Worm (Caenorhabditis elegans) whole organism, young adult: ENCODE results near the gene szy-2.

ENCODE experiments used
- F22D6.2 ChIP-seq: sonication (generic microtip); optimal IDR thresholded peaks from 2 replicates; lab custom pipeline; 2016; ENCODE audit warnings: mild to moderate bottlenecking, missing genetic modification characterization, missing compliant biosample characterization
- F33H1.4 ChIP-seq: fragments of 200-800 bp; sonication (Bioruptor generic); IDR thresholded peaks from 2 replicates; pipeline ENCODE4 v1.3.6; 2022; ENCODE audit warnings: missing genetic modification reagents, missing genetic modification characterization, missing compliant biosample characterization
- F39B2.1 ChIP-seq: fragments of 200-800 bp; sonication (Bioruptor generic); IDR thresholded peaks from 2 replicates; pipeline ENCODE4 v1.3.6; 2022; ENCODE audit warnings: missing genetic modification reagents, missing genetic modification characterization, missing compliant biosample characterization
- K12H6.12 ChIP-seq: fragments of 200-800 bp; sonication (Bioruptor generic); optimal IDR thresholded peaks from 2 replicates; lab custom pipeline; 2018; ENCODE audit warnings: mild to moderate bottlenecking, missing genetic modification characterization, missing compliant biosample characterization
- Y56A3A.18 ChIP-seq: fragments of 200-800 bp; sonication (Bioruptor generic); IDR thresholded peaks from 2 replicates; pipeline ENCODE4 v1.3.6; 2022; ENCODE audit warnings: missing genetic modification reagents, missing genetic modification characterization, missing compliant biosample characterization
- ama-1 ChIP-seq, 3 experiments: fragments of 150-350 bp in 1 of 3; sonication (generic microtip) in 2 of 3; optimal IDR thresholded peaks; 2 replicates each; lab custom pipeline; 2014 to 2018; ENCODE audit warnings: missing biosample characterization in 2 of 3, missing genetic modification characterization in 2 of 3, missing genetic modification reagents in 2 of 3
- aptf-3 ChIP-seq: fragments of 200-800 bp; sonication (Bioruptor generic); IDR thresholded peaks from 2 replicates; pipeline ENCODE4 v1.3.6; 2022; ENCODE audit warnings: missing genetic modification characterization, missing compliant biosample characterization
- attf-3 ChIP-seq: fragments of 200-800 bp; sonication (Bioruptor generic); conservative IDR thresholded peaks from 2 replicates; pipeline ENCODE4 v1.3.6; 2022; ENCODE audit warnings: missing genetic modification reagents, missing genetic modification characterization, missing compliant biosample characterization
- ccch-3 ChIP-seq: fragments of 200-800 bp; sonication (Bioruptor generic); optimal IDR thresholded peaks from 2 replicates; lab custom pipeline; 2018; ENCODE audit warnings: mild to moderate bottlenecking, missing genetic modification characterization, missing compliant biosample characterization
- cebp-1 ChIP-seq, 2 experiments: fragments of 200-800 bp in 1 of 2; sonication (Bioruptor generic) in 1 of 2; sonication (generic microtip) in 1 of 2; IDR thresholded peaks in 1 of 2; optimal IDR thresholded peaks in 1 of 2; 2 replicates each; pipeline versions ENCODE4 v1.3.6 to Lab custom; 2017 to 2022; ENCODE audit warnings: missing compliant biosample characterization in 2 of 2, missing genetic modification characterization in 2 of 2, mild to moderate bottlenecking in 1 of 2, missing genetic modification reagents in 1 of 2, moderate library complexity in 1 of 2
- chd-7 ChIP-seq: sonication (generic microtip); optimal IDR thresholded peaks from 2 replicates; lab custom pipeline; 2016; ENCODE audit warnings: mild to moderate bottlenecking, missing genetic modification characterization, moderate library complexity, missing compliant biosample characterization
- dox-1 ChIP-seq: fragments of 200-800 bp; sonication (Bioruptor generic); IDR thresholded peaks from 2 replicates; pipeline ENCODE4 v1.3.6; 2022; ENCODE audit warnings: missing genetic modification reagents, missing genetic modification characterization, missing compliant biosample characterization
- dpl-1 ChIP-seq: fragments of 150-350 bp; optimal IDR thresholded peaks from 2 replicates; lab custom pipeline; 2014; ENCODE audit warnings: missing biosample characterization, missing genetic modification reagents, missing genetic modification characterization
- egrh-3 ChIP-seq: fragments of 200-800 bp; sonication (Bioruptor generic); IDR thresholded peaks from 2 replicates; pipeline ENCODE4 v1.3.6; 2022; ENCODE audit warnings: missing genetic modification reagents, missing genetic modification characterization, missing compliant biosample characterization
- hlh-12 ChIP-seq: sonication (generic microtip); optimal IDR thresholded peaks from 2 replicates; lab custom pipeline; 2016; ENCODE audit warnings: missing genetic modification characterization, missing compliant biosample characterization
- hlh-26 ChIP-seq: fragments of 200-800 bp; sonication (Bioruptor generic); conservative IDR thresholded peaks from 2 replicates; pipeline ENCODE4 v1.3.6; 2022; ENCODE audit warnings: missing genetic modification reagents, missing genetic modification characterization, missing compliant biosample characterization
- hrde-1 ChIP-seq: sonication (generic microtip); optimal IDR thresholded peaks from 2 replicates; lab custom pipeline; 2016; ENCODE audit warnings: missing genetic modification characterization, mild to moderate bottlenecking, missing compliant biosample characterization, moderate library complexity, missing genotype, missing genetic modification reagents, borderline replicate concordance
- lag-1 ChIP-seq: fragments of 200-800 bp; sonication (Bioruptor generic); IDR thresholded peaks from 2 replicates; pipeline ENCODE4 v1.3.6; 2022; ENCODE audit warnings: missing genetic modification reagents, missing genetic modification characterization, missing compliant biosample characterization
- let-526 ChIP-seq: fragments of 200-800 bp; sonication (Bioruptor generic); IDR thresholded peaks from 2 replicates; pipeline ENCODE4 v1.3.6; 2022; ENCODE audit warnings: missing genetic modification reagents, missing genetic modification characterization, missing compliant biosample characterization
- lin-40 ChIP-seq: sonication (generic microtip); optimal IDR thresholded peaks from 2 replicates; lab custom pipeline; 2016; ENCODE audit warnings: missing genetic modification characterization, mild to moderate bottlenecking, missing compliant biosample characterization, missing genotype, missing genetic modification reagents
- madf-8 ChIP-seq: fragments of 200-800 bp; sonication (Bioruptor generic); conservative IDR thresholded peaks from 2 replicates; pipeline ENCODE4 v1.3.6; 2022; ENCODE audit warnings: missing genetic modification reagents, missing genetic modification characterization, missing compliant biosample characterization
- mes-4 ChIP-seq: sonication (generic microtip); optimal IDR thresholded peaks from 2 replicates; lab custom pipeline; 2016; ENCODE audit warnings: missing genotype, missing genetic modification characterization, missing compliant biosample characterization
- mxl-1 ChIP-seq: sonication (generic microtip); optimal IDR thresholded peaks from 2 replicates; lab custom pipeline; 2016; ENCODE audit warnings: missing genetic modification characterization, missing compliant biosample characterization
- nfyb-1 ChIP-seq: fragments of 200-800 bp; sonication (Bioruptor generic); IDR thresholded peaks from 2 replicates; pipeline ENCODE4 v1.3.6; 2022; ENCODE audit warnings: missing genetic modification reagents, missing genetic modification characterization, missing compliant biosample characterization
- nhr-80 ChIP-seq: sonication (generic microtip); optimal IDR thresholded peaks from 2 replicates; lab custom pipeline; 2016; ENCODE audit warnings: missing genetic modification characterization, missing compliant biosample characterization
- rec-8 ChIP-seq, 2 experiments: sonication (generic microtip); optimal IDR thresholded peaks; 2 replicates each; lab custom pipeline; 2016; ENCODE audit warnings: mild to moderate bottlenecking in 2 of 2, missing genetic modification characterization in 2 of 2, missing genetic modification reagents in 2 of 2, missing genotype in 2 of 2, missing biosample characterization in 1 of 2, missing compliant biosample characterization in 1 of 2, moderate library complexity in 1 of 2
- repo-1 ChIP-seq: sonication (generic microtip); optimal IDR thresholded peaks from 2 replicates; lab custom pipeline; 2017; ENCODE audit warnings: mild to moderate bottlenecking, missing genetic modification characterization, missing compliant biosample characterization
- sea-2 ChIP-seq: fragments of 200-800 bp; sonication (Bioruptor generic); IDR thresholded peaks from 2 replicates; pipeline ENCODE4 v1.3.6; 2022; ENCODE audit warnings: missing genetic modification characterization, missing compliant biosample characterization
- snpc-1.3 ChIP-seq: sonication (generic microtip); optimal IDR thresholded peaks from 2 replicates; lab custom pipeline; 2017; ENCODE audit warnings: missing genetic modification characterization, mild to moderate bottlenecking, missing compliant biosample characterization, antibody characterized with exemption, moderate library complexity, missing genotype, missing genetic modification reagents; ENCODE audit not compliant: insufficient read depth
- somi-1 ChIP-seq: fragments of 200-800 bp; sonication (Bioruptor generic); optimal IDR thresholded peaks from 2 replicates; lab custom pipeline; 2018; ENCODE audit warnings: mild to moderate bottlenecking, missing genetic modification characterization, missing compliant biosample characterization
- ztf-25 ChIP-seq: fragments of 200-800 bp; sonication (Bioruptor generic); IDR thresholded peaks from 2 replicates; pipeline ENCODE4 v1.3.6; 2022; ENCODE audit warnings: missing genetic modification reagents, missing genetic modification characterization, missing compliant biosample characterization
- ztf-28 ChIP-seq: fragments of 200-800 bp; sonication (Bioruptor generic); IDR thresholded peaks from 2 replicates; pipeline ENCODE4 v1.3.6; 2022; ENCODE audit warnings: missing genetic modification reagents, missing genetic modification characterization, missing compliant biosample characterization

Gene szy-2

ce11 chrIII:5340530-5340929, 30.5 kb downstream of the szy-2 start:
- TF ChIP-seq ztf-25 (GFP tag; lab: Robert Waterston, UW) = no peak
- TF ChIP-seq ztf-28 (GFP tag; lab: Robert Waterston, UW) = no peak
- TF ChIP-seq hlh-12 = no peak
- no peak for TF ChIP-seq repo-1 (tag; lab: Kevin White, UChicago)
- no peak for TF ChIP-seq K12H6.12 (tag; lab: Kevin White, UChicago)
- TF ChIP-seq let-526 = no peak
- no peak for TF ChIP-seq hlh-26 (GFP tag; lab: Robert Waterston, UW)
- no peak for TF ChIP-seq F22D6.2 (tag; lab: Kevin White, UChicago)
- no peak for TF ChIP-seq lin-40 (tag; lab: Kevin White, UChicago)
- TF ChIP-seq aptf-3 (GFP tag; lab: Robert Waterston, UW) = no peak
- no peak for TF ChIP-seq nfyb-1 (GFP tag; lab: Robert Waterston, UW)

ce11 chrIII:5338787-5339186, 32.3 kb downstream of the szy-2 start:
- TF ChIP-seq sea-2 = no peak
- TF ChIP-seq hrde-1 (tag; lab: Kevin White, UChicago) = no peak
- TF ChIP-seq attf-3 (GFP tag; lab: Robert Waterston, UW) = no peak
- TF ChIP-seq F39B2.1 = no peak
- TF ChIP-seq mxl-1 (tag; lab: Kevin White, UChicago) = no peak
- no peak for TF ChIP-seq snpc-1.3 (tag; lab: Kevin White, UChicago)
- TF ChIP-seq dpl-1 (GFP tag; lab: Kevin White, UChicago) = no peak
- TF ChIP-seq mes-4 (tag; lab: Kevin White, UChicago) = no peak
- TF ChIP-seq F33H1.4 (GFP tag; lab: Robert Waterston, UW) = no peak
- no peak for TF ChIP-seq Y56A3A.18 (GFP tag; lab: Robert Waterston, UW)
- TF ChIP-seq chd-7 (tag; lab: Kevin White, UChicago) = no peak
- TF ChIP-seq lag-1 (GFP tag; lab: Robert Waterston, UW) = no peak
- TF ChIP-seq ztf-28 (GFP tag; lab: Robert Waterston, UW) = no peak
- TF ChIP-seq ama-1 (optimal IDR thresholded peaks at IDR 0.05; lab: Kevin White, UChicago) = no peak
- TF ChIP-seq ama-1 (GFP tag; optimal IDR thresholded peaks at IDR 0.05; lab: Kevin White, UChicago) = no peak
- no peak for TF ChIP-seq madf-8
- no peak for TF ChIP-seq ztf-25 (GFP tag; lab: Robert Waterston, UW)
- no peak for TF ChIP-seq somi-1

DNA sequence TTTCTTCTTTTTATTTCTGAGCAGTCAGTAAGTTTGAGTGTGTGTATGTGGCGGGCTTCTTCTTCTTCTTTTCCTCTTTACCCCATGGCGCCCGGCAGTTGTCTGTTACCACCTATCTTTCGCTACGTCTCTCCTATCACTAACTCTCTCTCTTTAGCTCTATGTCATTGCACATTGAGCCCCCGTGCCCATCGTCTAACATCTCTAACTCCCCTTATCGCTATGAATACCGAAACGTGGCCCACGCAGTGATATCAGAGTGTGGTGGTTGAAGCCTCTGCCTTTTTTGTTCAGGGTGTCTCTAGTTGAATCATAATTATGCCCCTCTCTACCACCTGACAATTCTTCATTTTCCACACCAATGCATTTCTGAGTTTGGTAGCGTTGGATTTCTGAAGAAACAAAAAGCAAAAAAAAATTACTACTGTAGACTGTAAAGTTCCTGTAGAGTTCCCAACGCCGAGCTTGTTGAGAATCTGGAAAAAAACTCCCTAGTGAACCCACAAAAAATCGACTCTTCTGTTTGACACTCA, 36.5 kb downstream of the szy-2 start:
- TF ChIP-seq rec-8 (tag; optimal IDR thresholded peaks at IDR 0.05; lab: Kevin White, UChicago) = no peak
- TF ChIP-seq nhr-80 (tag; lab: Kevin White, UChicago) = peak; percentile 60
- TF ChIP-seq dox-1 (GFP tag; lab: Robert Waterston, UW) = 0 out of 2 replicates have a peak, but pooled peaks have one; percentile 28
- 0 out of 2 replicates have a peak, but pooled peaks have one; percentile 13 for TF ChIP-seq cebp-1 (GFP tag; IDR thresholded peaks at IDR 0.05; lab: Robert Waterston, UW)
- TF ChIP-seq cebp-1 (tag; optimal IDR thresholded peaks at IDR 0.05; lab: Kevin White, UChicago) = no peak

DNA sequence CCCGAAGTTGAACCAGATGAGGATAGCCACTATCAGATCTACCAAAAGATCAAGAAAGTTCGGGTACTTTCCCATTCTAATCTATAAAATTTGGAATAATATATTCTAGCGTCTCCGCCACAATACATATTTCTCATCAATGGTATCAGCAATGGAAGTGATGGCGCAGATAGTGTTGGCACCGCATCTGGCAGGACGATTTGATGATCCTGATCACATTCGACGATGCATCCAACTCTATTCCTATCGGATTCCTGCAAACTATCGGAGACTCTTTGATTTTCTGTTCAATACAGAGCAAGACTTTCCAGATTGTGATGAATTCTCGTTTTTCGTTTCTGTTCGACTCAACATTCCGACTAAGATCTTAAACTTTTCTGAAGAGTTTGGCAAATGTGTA, 41.7 kb downstream of the szy-2 start:
- TF ChIP-seq egrh-3 (GFP tag; lab: Robert Waterston, UW) (no peak), ccch-3 (GFP tag; lab: Kevin White, UChicago) (no peak)
